Worm (Caenorhabditis elegans) whole organism, late embryonic: Measurements from ENCODE around the gene srt-19.
"Not testable (repeated sequence)": the region's sequence is repeated elsewhere in the genome, so short reads cannot be mapped to it uniquely, and the experiment has no call there.

Experiments used
- C08G9.2 ChIP-seq: sonication (generic microtip); optimal IDR thresholded peaks from 2 replicates; lab custom pipeline; 2016; ENCODE audit warnings: mild to moderate bottlenecking, missing genetic modification characterization, moderate library complexity, missing compliant biosample characterization
- T23F11.4 ChIP-seq: fragments of 200-800 bp; sonication (Bioruptor generic); optimal IDR thresholded peaks from 2 replicates; lab custom pipeline; 2018; ENCODE audit warnings: mild to moderate bottlenecking, missing genetic modification characterization, missing compliant biosample characterization
- Y22D7AL.16 ChIP-seq: sonication (generic microtip); optimal IDR thresholded peaks from 2 replicates; lab custom pipeline; 2016; ENCODE audit warnings: missing genetic modification characterization, missing compliant biosample characterization
- ceh-18 ChIP-seq: sonication (generic microtip); optimal IDR thresholded peaks from 2 replicates; lab custom pipeline; 2016; ENCODE audit warnings: missing genetic modification characterization, missing compliant biosample characterization
- ceh-19 ChIP-seq: fragments of 200-800 bp; sonication (Bioruptor generic); optimal IDR thresholded peaks from 2 replicates; lab custom pipeline; 2018; ENCODE audit warnings: mild to moderate bottlenecking, missing genetic modification characterization, missing compliant biosample characterization
- ceh-24 ChIP-seq: sonication (generic microtip); optimal IDR thresholded peaks from 2 replicates; lab custom pipeline; 2016; ENCODE audit warnings: mild to moderate bottlenecking, missing genetic modification characterization, missing compliant biosample characterization
- ceh-31 ChIP-seq: sonication (generic microtip); optimal IDR thresholded peaks from 2 replicates; lab custom pipeline; 2016; ENCODE audit warnings: missing genetic modification characterization, missing compliant biosample characterization
- ceh-34 ChIP-seq: sonication (generic microtip); optimal IDR thresholded peaks from 2 replicates; lab custom pipeline; 2016; ENCODE audit warnings: mild to moderate bottlenecking, missing genetic modification characterization, missing compliant biosample characterization
- ceh-45 ChIP-seq: fragments of 200-800 bp; sonication (Bioruptor generic); IDR thresholded peaks from 2 replicates; pipeline ENCODE4 v1.3.6; 2022; ENCODE audit warnings: missing genetic modification reagents, missing genetic modification characterization, missing compliant biosample characterization
- che-1 ChIP-seq: sonication (generic microtip); optimal IDR thresholded peaks from 2 replicates; lab custom pipeline; 2016; ENCODE audit warnings: mild to moderate bottlenecking, missing genetic modification characterization, missing compliant biosample characterization
- dmd-4 ChIP-seq: sonication (generic microtip); optimal IDR thresholded peaks from 2 replicates; lab custom pipeline; 2016; ENCODE audit warnings: borderline replicate concordance, missing genetic modification characterization, missing compliant biosample characterization
- dve-1 ChIP-seq: sonication (generic microtip); optimal IDR thresholded peaks from 2 replicates; lab custom pipeline; 2017; ENCODE audit warnings: antibody characterized with exemption, mild to moderate bottlenecking, missing genetic modification characterization, missing compliant biosample characterization
- ets-4 ChIP-seq: sonication (generic microtip); optimal IDR thresholded peaks from 2 replicates; lab custom pipeline; 2016; ENCODE audit warnings: missing genetic modification characterization, missing compliant biosample characterization
- hlh-30 ChIP-seq: sonication (generic microtip); optimal IDR thresholded peaks from 2 replicates; lab custom pipeline; 2017; ENCODE audit warnings: antibody characterized with exemption, missing genetic modification characterization, missing compliant biosample characterization; ENCODE audit not compliant: insufficient read depth
- nhr-11 ChIP-seq: fragments of 150-350 bp; optimal IDR thresholded peaks from 2 replicates; lab custom pipeline; 2014; ENCODE audit warnings: missing biosample characterization, missing genetic modification characterization
- npax-4 ChIP-seq: sonication (generic microtip); optimal IDR thresholded peaks from 2 replicates; lab custom pipeline; 2016; ENCODE audit warnings: missing genetic modification characterization, missing compliant biosample characterization
- pat-9 ChIP-seq: fragments of 200-800 bp; sonication (Bioruptor generic); optimal IDR thresholded peaks from 2 replicates; lab custom pipeline; 2018; ENCODE audit warnings: mild to moderate bottlenecking, missing genetic modification characterization, moderate library complexity, missing compliant biosample characterization
- pax-1 ChIP-seq: fragments of 150-350 bp; optimal IDR thresholded peaks from 2 replicates; lab custom pipeline; 2014; ENCODE audit warnings: missing biosample characterization, missing genetic modification characterization
- pha-2 ChIP-seq: sonication (generic microtip); optimal IDR thresholded peaks from 2 replicates; lab custom pipeline; 2017; ENCODE audit warnings: mild to moderate bottlenecking, missing genetic modification characterization, missing compliant biosample characterization
- ref-2 ChIP-seq: sonication (generic microtip); optimal IDR thresholded peaks from 2 replicates; lab custom pipeline; 2016; ENCODE audit warnings: missing genetic modification characterization, missing compliant biosample characterization
- rnt-1 ChIP-seq: sonication (generic microtip); optimal IDR thresholded peaks from 2 replicates; lab custom pipeline; 2016; ENCODE audit warnings: missing genetic modification characterization, missing compliant biosample characterization
- sdc-2 ChIP-seq: sonication (generic microtip); optimal IDR thresholded peaks from 2 replicates; lab custom pipeline; 2016; ENCODE audit warnings: missing genotype, missing genetic modification characterization, missing compliant biosample characterization
- ttx-3 ChIP-seq: sonication (generic microtip); optimal IDR thresholded peaks from 2 replicates; lab custom pipeline; 2016; ENCODE audit warnings: missing genetic modification reagents, missing genetic modification characterization, missing compliant biosample characterization
- unc-3 ChIP-seq, 2 experiments: fragments of 200-800 bp in 1 of 2; sonication (Bioruptor generic) in 1 of 2; sonication (generic microtip) in 1 of 2; conservative IDR thresholded peaks in 1 of 2; optimal IDR thresholded peaks in 1 of 2; 2 replicates each; pipeline versions ENCODE4 v1.3.6 to Lab custom; 2016 to 2022; ENCODE audit warnings: missing compliant biosample characterization in 2 of 2, missing genetic modification characterization in 2 of 2, missing genetic modification reagents in 1 of 2
- unc-42 ChIP-seq: sonication (generic microtip); optimal IDR thresholded peaks from 2 replicates; lab custom pipeline; 2016; ENCODE audit warnings: missing genotype, missing genetic modification characterization, missing compliant biosample characterization
- unc-55 ChIP-seq: sonication (generic microtip); optimal IDR thresholded peaks from 2 replicates; lab custom pipeline; 2017; ENCODE audit warnings: missing biosample characterization, missing genetic modification reagents, missing genetic modification characterization
- zip-5 ChIP-seq: sonication (generic microtip); optimal IDR thresholded peaks from 2 replicates; lab custom pipeline; 2016; ENCODE audit warnings: missing genetic modification characterization, missing compliant biosample characterization
- ztf-16 ChIP-seq: sonication (generic microtip); optimal IDR thresholded peaks from 2 replicates; lab custom pipeline; 2017; ENCODE audit warnings: missing genetic modification characterization, missing compliant biosample characterization

The srt-19 gene

ce11 chrV:4322706-4323105, 37.9 kb downstream of the srt-19 start, which contains the start of gene R02D1.2:
Gene R02D1.2, minus strand, starts transcription at chrV:4322806.
- TF ChIP-seq ceh-19 (GFP tag; lab: Kevin White, UChicago) (no peak), rnt-1 (tag; lab: Kevin White, UChicago) (no peak), pha-2 (tag; lab: Kevin White, UChicago) (no peak), zip-5 (tag; lab: Kevin White, UChicago) (no peak), ceh-24 (tag; lab: Kevin White, UChicago) (no peak), ref-2 (tag; lab: Kevin White, UChicago) (no peak), unc-42 (tag; lab: Kevin White, UChicago) (no peak), sdc-2 (tag; lab: Kevin White, UChicago) (no peak), nhr-11 (tag; lab: Kevin White, UChicago) (no peak), C08G9.2 (tag; lab: Kevin White, UChicago) (no peak), ceh-18 (tag; lab: Kevin White, UChicago) (no peak), ets-4 (tag; lab: Kevin White, UChicago) (no peak), T23F11.4 (GFP tag; lab: Kevin White, UChicago) (no peak), pat-9 (tag; lab: Kevin White, UChicago) (no peak), ztf-16 (tag; lab: Kevin White, UChicago) (no peak)

DNA sequence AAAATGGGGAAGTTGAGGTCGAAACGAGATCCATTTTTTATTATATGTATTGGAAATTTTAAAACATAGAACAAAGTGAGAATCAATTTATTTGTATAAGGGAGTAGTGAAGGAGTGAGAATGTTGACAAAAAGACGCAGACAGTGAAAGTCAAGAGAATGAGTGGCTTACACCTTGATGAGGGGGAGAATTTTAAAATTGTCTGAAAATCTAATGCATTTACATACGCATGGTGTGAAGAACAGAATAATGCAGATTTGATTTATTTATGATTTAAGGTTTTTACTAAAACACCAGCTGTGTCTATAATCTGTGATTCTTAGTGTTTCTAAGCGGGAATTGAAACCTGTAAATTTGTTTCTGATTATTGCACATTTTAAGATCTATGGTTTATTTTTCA, 40.6 kb downstream of the srt-19 start, which contains the start of gene nhr-125:
Gene nhr-125 (minus strand): TSS at position 101 of the 400 bp plus-strand sequence.
- TF ChIP-seq ceh-24 (tag; lab: Kevin White, UChicago): no peak
- TF ChIP-seq dmd-4 (tag; lab: Kevin White, UChicago): no peak
- TF ChIP-seq unc-42 (tag; lab: Kevin White, UChicago): no peak
- TF ChIP-seq ceh-34: no peak
- no peak for TF ChIP-seq pax-1
- TF ChIP-seq npax-4: no peak
- no peak for TF ChIP-seq dve-1 (tag; lab: Kevin White, UChicago)

- TF ChIP-seq unc-55 (GFP tag; lab: Kevin White, UChicago) (peak; percentile 49), C08G9.2 (tag; lab: Kevin White, UChicago) (no peak)
Observed at ce11 chrV:4326841-4327240, 42.0 kb downstream of the srt-19 start, which contains the start of gene D2063.1. Gene D2063.1, plus strand, starts transcription at chrV:4327121.

- TF ChIP-seq zip-5 (tag; lab: Kevin White, UChicago): no peak
- TF ChIP-seq che-1 (tag; lab: Kevin White, UChicago): no peak
- no peak for TF ChIP-seq Y22D7AL.16 (tag; lab: Kevin White, UChicago)
Observed at ce11 chrV:4330820-4331219, 46.0 kb downstream of the srt-19 start.

DNA sequence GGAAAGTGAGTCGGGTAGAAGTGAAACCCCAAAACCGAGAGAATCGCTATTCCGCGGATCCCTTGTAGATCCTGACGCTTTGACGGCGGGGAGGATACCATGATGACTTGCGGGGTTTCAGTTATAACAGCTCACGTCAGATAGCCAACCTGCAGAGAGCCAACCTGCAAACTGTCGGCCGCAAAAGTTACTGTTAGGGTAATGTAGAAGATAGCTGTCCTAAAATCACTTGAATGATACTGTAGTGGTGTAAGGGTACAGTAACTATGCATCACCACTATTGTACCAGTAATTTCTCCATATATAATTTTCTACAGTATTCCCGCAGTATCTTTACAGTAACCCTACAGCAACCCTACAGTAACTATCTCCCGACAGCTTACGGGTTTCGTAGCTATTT, 47.6 kb downstream of the srt-19 start, which contains the start of gene oac-12:
Gene oac-12 (minus strand): TSS at position 101 of the 400 bp plus-strand sequence.
- TF ChIP-seq pax-1: no peak

DNA sequence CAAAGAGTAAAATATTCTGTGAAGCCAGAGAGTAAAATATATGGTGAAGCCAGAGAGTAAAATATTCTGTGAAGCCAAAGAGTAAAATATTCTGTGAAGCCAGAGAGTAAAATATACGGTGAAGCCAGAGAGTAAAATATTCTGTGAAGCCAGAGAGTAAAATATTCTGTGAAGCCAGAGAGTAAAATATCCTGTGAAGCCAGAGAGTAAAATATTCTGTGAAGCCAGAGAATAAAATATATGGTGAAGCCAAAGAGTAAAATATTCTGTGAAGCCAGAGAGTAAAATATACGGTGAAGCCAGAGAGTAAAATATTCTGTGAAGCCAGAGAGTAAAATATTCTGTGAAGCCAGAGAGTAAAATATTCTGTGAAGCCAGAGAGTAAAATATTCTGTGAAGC, 48.7 kb downstream of the srt-19 start:
- 0 out of 2 replicates have a peak, but pooled peaks have one; percentile 26 for TF ChIP-seq ceh-45 (GFP tag; lab: Robert Waterston, UW)
- TF ChIP-seq unc-3 (GFP tag; conservative IDR thresholded peaks at IDR 0.05; lab: Robert Waterston, UW): 0 out of 2 replicates have a peak, but pooled peaks have one; percentile 33
- TF ChIP-seq unc-3 (tag; optimal IDR thresholded peaks at IDR 0.05; lab: Kevin White, UChicago): not testable (repeated sequence)

DNA sequence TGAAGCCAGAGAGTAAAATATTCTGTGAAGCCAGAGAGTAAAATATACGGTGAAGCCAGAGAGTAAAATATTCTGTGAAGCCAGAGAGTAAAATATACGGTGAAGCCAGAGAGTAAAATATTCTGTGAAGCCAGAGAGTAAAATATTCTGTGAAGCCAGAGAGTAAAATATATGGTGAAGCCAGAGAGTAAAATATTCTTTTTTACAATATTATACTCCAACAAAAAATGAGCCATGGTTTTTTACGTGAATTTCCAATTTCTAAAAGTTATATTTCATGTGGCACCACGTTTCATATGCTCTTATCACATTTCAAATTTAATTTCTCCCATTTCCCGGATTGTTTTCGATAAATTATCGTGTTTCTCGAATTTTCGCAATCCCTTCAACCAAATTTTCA, 51.6 kb downstream of the srt-19 start, which contains the start of gene irld-1:
Gene irld-1 (plus strand): TSS at position 301 of the 400 bp plus-strand sequence.
- not testable (repeated sequence) for TF ChIP-seq ceh-31, hlh-30, ttx-3 (tag; lab: Kevin White, UChicago)
